Fruit fly (Drosophila melanogaster) whole organism, adult: ENCODE results near the gene CG14022.

ENCODE experiments used
- CG11617 ChIP-seq: fragments of 200-800 bp; sonication (Bioruptor generic); optimal IDR thresholded peaks from 2 replicates; lab custom pipeline; 2017; ENCODE audit warnings: mild to moderate bottlenecking, missing biosample characterization, missing genetic modification reagents, missing genetic modification characterization
- CG12768 ChIP-seq: fragments of 200-800 bp; sonication (Bioruptor generic); optimal IDR thresholded peaks from 2 replicates; lab custom pipeline; 2017; ENCODE audit warnings: missing biosample characterization, missing genetic modification characterization, mild to moderate bottlenecking, moderate library complexity, missing genetic modification reagents
- CG14711 ChIP-seq: fragments of 200-800 bp; sonication (Bioruptor generic); optimal IDR thresholded peaks from 2 replicates; lab custom pipeline; 2018; ENCODE audit warnings: missing biosample characterization, mild to moderate bottlenecking, missing genetic modification characterization, moderate library complexity
- CG1620 ChIP-seq: fragments of 200-800 bp; sonication (Bioruptor generic); optimal IDR thresholded peaks from 2 replicates; lab custom pipeline; 2016; ENCODE audit warnings: missing biosample characterization, missing genetic modification characterization
- CG33017 ChIP-seq: fragments of 200-800 bp; sonication (Bioruptor generic); optimal IDR thresholded peaks from 2 replicates; lab custom pipeline; 2018; ENCODE audit warnings: missing biosample characterization, mild to moderate bottlenecking, missing genetic modification characterization, moderate library complexity
- CG5204 ChIP-seq: fragments of 200-800 bp; sonication (Bioruptor generic); optimal IDR thresholded peaks from 2 replicates; lab custom pipeline; 2016; ENCODE audit warnings: missing biosample characterization, missing genetic modification characterization
- CG7045 ChIP-seq: fragments of 200-800 bp; sonication (Bioruptor generic); optimal IDR thresholded peaks from 2 replicates; lab custom pipeline; 2017; ENCODE audit warnings: missing biosample characterization, mild to moderate bottlenecking, missing genetic modification characterization
- CG7101 ChIP-seq: fragments of 200-800 bp; sonication (Bioruptor generic); optimal IDR thresholded peaks from 2 replicates; lab custom pipeline; 2018; ENCODE audit warnings: missing biosample characterization, mild to moderate bottlenecking, missing genetic modification characterization, moderate library complexity
- Clk ChIP-seq: fragments of 200-800 bp; sonication (Bioruptor generic); optimal IDR thresholded peaks from 2 replicates; lab custom pipeline; 2017; ENCODE audit warnings: missing biosample characterization, missing genetic modification characterization
- Crg-1 ChIP-seq: fragments of 200-800 bp; sonication (Bioruptor generic); optimal IDR thresholded peaks from 2 replicates; lab custom pipeline; 2016; ENCODE audit warnings: missing biosample characterization, missing genetic modification characterization
- Hr96 ChIP-seq: fragments of 200-800 bp; sonication (Bioruptor generic); optimal IDR thresholded peaks from 2 replicates; lab custom pipeline; 2016; ENCODE audit warnings: missing biosample characterization, missing genetic modification characterization
- Mnt ChIP-seq: fragments of 200-800 bp; sonication (Bioruptor generic); optimal IDR thresholded peaks from 2 replicates; lab custom pipeline; 2016; ENCODE audit warnings: missing biosample characterization, mild to moderate bottlenecking, missing genetic modification characterization
- bab1 ChIP-seq: fragments of 200-800 bp; sonication (Bioruptor generic); optimal IDR thresholded peaks from 3 replicates; lab custom pipeline; 2019; ENCODE audit warnings: missing biosample characterization, mild to moderate bottlenecking, missing genetic modification characterization, moderate library complexity
- cic ChIP-seq: fragments of 200-800 bp; sonication (Bioruptor generic); optimal IDR thresholded peaks from 2 replicates; lab custom pipeline; 2017; ENCODE audit warnings: missing biosample characterization, mild to moderate bottlenecking, missing genetic modification characterization, moderate library complexity
- cnc ChIP-seq, 2 experiments: fragments of >200 bp; optimal IDR thresholded peaks; 2 replicates each; lab custom pipeline; 2017
- kay ChIP-seq: fragments of 200-800 bp; sonication (Bioruptor generic); peaks from one replicate; lab custom pipeline; 2016; ENCODE audit warnings: missing biosample characterization, missing genetic modification characterization, borderline replicate concordance
- ovo ChIP-seq: fragments of 200-800 bp; sonication (Bioruptor generic); optimal IDR thresholded peaks from 2 replicates; lab custom pipeline; 2016; ENCODE audit warnings: missing biosample characterization, missing genetic modification characterization
- pad ChIP-seq: fragments of 200-800 bp; sonication (Bioruptor generic); optimal IDR thresholded peaks from 3 replicates; lab custom pipeline; 2017; ENCODE audit warnings: missing biosample characterization, missing genetic modification characterization, mild to moderate bottlenecking, moderate library complexity, missing genetic modification reagents
- tj ChIP-seq: fragments of 200-800 bp; sonication (Bioruptor generic); optimal IDR thresholded peaks from 3 replicates; lab custom pipeline; 2017; ENCODE audit warnings: missing biosample characterization, mild to moderate bottlenecking, missing genetic modification characterization, moderate library complexity
- toe ChIP-seq: fragments of 200-800 bp; sonication (Bioruptor generic); optimal IDR thresholded peaks from 2 replicates; lab custom pipeline; 2016; ENCODE audit warnings: missing biosample characterization, missing genetic modification characterization

The CG14022 gene

dm6 chr2L:5297961-5298311 lies 30.7 kb downstream of the CG14022 start:
- TF ChIP-seq CG7101, result no peak
- peak; percentile 70 for TF ChIP-seq tj (GFP tag; lab: Kevin White, UChicago)

dm6 chr2L:5297289-5297960 lies 31.3 kb downstream of the CG14022 start:
- peak; percentile 37 for TF ChIP-seq kay (GFP tag; lab: Kevin White, UChicago)
- TF ChIP-seq CG7045 (GFP tag; lab: Kevin White, UChicago), result no peak

DNA sequence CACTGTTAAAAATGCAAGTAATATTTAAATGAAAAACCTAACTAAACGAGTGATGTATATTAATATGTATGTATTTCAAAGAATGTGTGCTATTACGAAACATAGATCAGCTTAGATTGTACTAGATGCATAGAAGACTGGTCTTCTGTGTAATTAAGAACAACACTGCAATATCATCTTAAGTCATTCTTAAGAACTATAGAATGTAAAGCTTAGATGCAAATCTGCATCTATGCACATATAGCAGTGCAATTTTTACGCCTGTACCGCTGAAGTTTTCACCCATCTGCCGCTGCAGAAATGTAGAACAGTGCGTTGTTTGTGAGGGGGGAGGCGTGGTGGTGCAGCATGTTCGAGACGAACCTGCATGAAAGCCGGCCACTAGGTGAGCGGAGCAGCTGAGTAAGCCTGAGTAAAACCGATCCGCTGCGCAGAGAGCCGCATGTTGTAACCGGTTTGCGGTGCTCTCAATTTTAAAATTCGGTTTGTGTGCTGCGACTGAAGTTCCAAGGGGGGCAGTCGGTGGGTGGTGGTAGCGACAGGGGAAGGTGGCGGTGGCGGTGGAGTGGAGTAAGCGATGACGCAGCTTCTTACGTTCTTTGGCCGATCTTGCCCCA lies 31.9 kb downstream of the CG14022 start:
- peak; percentile 54 for TF ChIP-seq tj (GFP tag; lab: Kevin White, UChicago)
- TF ChIP-seq CG1620 (GFP tag; lab: Kevin White, UChicago), result no peak

dm6 chr2L:5295245-5295572 lies 33.5 kb downstream of the CG14022 start:
- TF ChIP-seq bab1 (GFP tag; lab: Kevin White, UChicago) (no peak), CG7101 (no peak), toe (no peak), cnc (optimal IDR thresholded peaks at IDR 0.05; lab: Kevin White, UChicago) (no peak), tj (GFP tag; lab: Kevin White, UChicago) (no peak), kay (GFP tag; lab: Kevin White, UChicago) (no peak), ovo (GFP tag; lab: Kevin White, UChicago) (no peak), CG7045 (GFP tag; lab: Kevin White, UChicago) (no peak), Crg-1 (no peak), Clk (no peak)

DNA sequence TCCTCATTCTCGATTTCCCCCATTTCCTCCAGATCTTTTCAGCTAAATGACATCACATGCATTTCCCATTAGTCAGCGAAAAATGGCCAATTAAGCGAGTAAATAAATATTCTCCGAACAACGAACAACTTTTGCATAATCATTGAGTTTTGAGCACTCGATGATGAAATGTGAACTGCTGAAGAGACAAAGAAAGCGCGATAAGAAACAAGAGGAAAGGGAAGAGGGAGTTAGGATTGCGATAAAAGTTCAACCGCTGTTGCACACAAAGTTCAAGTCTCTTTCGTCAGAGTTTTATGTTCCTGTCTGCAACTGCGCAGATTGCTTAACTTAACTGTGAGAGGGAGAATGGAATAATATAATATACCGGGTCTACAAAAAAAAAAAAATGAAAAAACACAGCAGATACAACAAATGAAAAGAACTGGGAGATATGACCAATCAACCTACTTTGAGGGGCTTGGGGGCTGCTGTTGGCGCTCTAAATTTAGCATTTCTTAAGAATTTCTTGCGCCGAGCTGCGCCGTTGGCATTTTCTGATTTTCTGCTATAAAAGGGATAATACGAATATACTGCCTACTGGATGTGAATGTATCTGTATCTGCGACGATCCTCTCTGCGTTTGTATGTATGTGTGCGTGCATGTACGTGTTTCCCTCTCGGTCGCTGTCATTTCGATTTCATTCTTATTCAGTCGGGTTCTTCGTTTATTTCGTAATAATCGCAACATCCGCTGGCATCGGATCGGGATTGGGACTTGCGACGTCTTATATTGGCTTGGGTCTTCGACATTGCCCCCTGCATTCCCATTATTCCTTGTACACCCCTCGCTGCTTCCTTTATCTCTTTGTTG lies 34.1 kb downstream of the CG14022 start:
- TF ChIP-seq tj (GFP tag; lab: Kevin White, UChicago) (peak; percentile 98), pad (GFP tag; lab: Kevin White, UChicago) (no peak), cnc (optimal IDR thresholded peaks at IDR 0.05; lab: Kevin White, UChicago) (peak in 1 of 2 experiments; percentile 31), kay (GFP tag; lab: Kevin White, UChicago) (peak; percentile 69)

dm6 chr2L:5292977-5293513 lies 35.6 kb downstream of the CG14022 start:
- TF ChIP-seq kay (GFP tag; lab: Kevin White, UChicago) (peak; percentile 37), cnc (optimal IDR thresholded peaks at IDR 0.05; lab: Kevin White, UChicago) (no peak), pad (GFP tag; lab: Kevin White, UChicago) (peak; percentile 76), tj (GFP tag; lab: Kevin White, UChicago) (peak; percentile 63), CG7101 (peak; percentile 90), CG11617 (GFP tag; lab: Kevin White, UChicago) (peak; percentile 86), CG7045 (GFP tag; lab: Kevin White, UChicago) (peak; percentile 88), bab1 (GFP tag; lab: Kevin White, UChicago) (peak; percentile 89), cic (GFP tag; lab: Kevin White, UChicago) (peak; percentile 71), CG12768 (GFP tag; lab: Kevin White, UChicago) (peak; percentile 88), CG14711 (tag; lab: Kevin White, UChicago) (peak; percentile 85), CG1620 (GFP tag; lab: Kevin White, UChicago) (peak; percentile 55), CG5204 (GFP tag; lab: Kevin White, UChicago) (peak; percentile 85), toe (peak; percentile 81), ovo (GFP tag; lab: Kevin White, UChicago) (peak; percentile 11), CG33017 (tag; lab: Kevin White, UChicago) (peak; percentile 92), Clk (peak; percentile 73), Hr96 (peak; percentile 80), Mnt (GFP tag; lab: Kevin White, UChicago) (peak; percentile 68), Crg-1 (peak; percentile 58)

DNA sequence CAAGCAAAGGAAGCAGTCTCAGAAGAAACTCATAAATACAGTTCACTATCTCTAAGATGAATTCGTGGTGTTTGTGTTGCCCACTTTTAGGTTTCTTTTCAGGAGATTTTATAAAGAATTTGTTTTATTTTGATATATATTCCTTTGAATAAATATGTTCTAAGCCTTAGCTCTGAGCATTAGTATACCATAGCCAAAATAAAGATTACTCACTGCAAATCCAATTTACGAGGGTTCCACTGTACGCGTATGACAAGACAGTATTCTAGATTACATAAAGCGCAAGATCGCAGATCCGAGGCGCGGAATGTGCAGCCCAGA lies 36.1 kb downstream of the CG14022 start:
- TF ChIP-seq cnc (optimal IDR thresholded peaks at IDR 0.05; lab: Kevin White, UChicago), result peak in 1 of 2 experiments; percentile 78
- TF ChIP-seq Crg-1, result no peak
- TF ChIP-seq CG14711 (tag; lab: Kevin White, UChicago), result peak; percentile 31
- peak; percentile 17 for TF ChIP-seq CG7045 (GFP tag; lab: Kevin White, UChicago)
